Worm (Caenorhabditis elegans) whole organism, L4 larva: ENCODE results near the gene gmeb-3.

ENCODE experiments used
- D1046.2 ChIP-seq: fragments of 200-800 bp; sonication (Bioruptor generic); IDR thresholded peaks from 2 replicates; pipeline ENCODE4 v1.3.6; 2022; ENCODE audit warnings: missing genetic modification characterization, missing compliant biosample characterization
- Y75B8A.6 ChIP-seq: fragments of 200-800 bp; sonication (Bioruptor generic); IDR thresholded peaks from 2 replicates; pipeline ENCODE4 v1.3.6; 2022; ENCODE audit warnings: missing genetic modification reagents, missing genetic modification characterization, missing compliant biosample characterization
- aly-2 ChIP-seq: sonication (generic microtip); optimal IDR thresholded peaks from 2 replicates; lab custom pipeline; 2018; ENCODE audit warnings: missing biosample characterization, missing genetic modification characterization
- ama-1 ChIP-seq: fragments of 150-350 bp; optimal IDR thresholded peaks from 2 replicates; lab custom pipeline; 2014; ENCODE audit warnings: inconsistent platforms, mixed read lengths
- arid-1 ChIP-seq: fragments of 200-800 bp; sonication (Bioruptor generic); conservative IDR thresholded peaks from 2 replicates; pipeline ENCODE4 v1.3.6; 2022; ENCODE audit warnings: missing genetic modification reagents, missing genetic modification characterization, missing compliant biosample characterization
- ceh-28 ChIP-seq: fragments of 150-350 bp; optimal IDR thresholded peaks from 2 replicates; lab custom pipeline; 2014; ENCODE audit warnings: missing biosample characterization, missing genetic modification reagents, missing genetic modification characterization
- ceh-32 ChIP-seq: sonication (generic microtip); optimal IDR thresholded peaks from 2 replicates; lab custom pipeline; 2016; ENCODE audit warnings: mild to moderate bottlenecking, missing genetic modification characterization, missing compliant biosample characterization; ENCODE audit not compliant: poor library complexity
- daf-12 ChIP-seq: fragments of 150-350 bp; optimal IDR thresholded peaks from 2 replicates; lab custom pipeline; 2014; ENCODE audit warnings: missing biosample characterization, missing genetic modification reagents, missing genetic modification characterization
- dmd-8 ChIP-seq: fragments of 200-800 bp; sonication (Bioruptor generic); IDR thresholded peaks from 2 replicates; pipeline ENCODE4 v1.3.6; 2022; ENCODE audit warnings: missing genetic modification characterization, missing compliant biosample characterization
- dve-1 ChIP-seq: sonication (generic microtip); optimal IDR thresholded peaks from 2 replicates; lab custom pipeline; 2017; ENCODE audit warnings: antibody characterized with exemption, mild to moderate bottlenecking, missing genetic modification characterization, missing compliant biosample characterization; ENCODE audit not compliant: insufficient read depth
- hlh-11 ChIP-seq: fragments of 200-800 bp; sonication (Bioruptor generic); optimal IDR thresholded peaks from 2 replicates; lab custom pipeline; 2018; ENCODE audit warnings: mild to moderate bottlenecking, missing genetic modification characterization, missing compliant biosample characterization
- hmg-1.1 ChIP-seq: fragments of 200-800 bp; sonication (Bioruptor generic); IDR thresholded peaks from 2 replicates; pipeline ENCODE4 v1.3.6; 2022; ENCODE audit warnings: missing genetic modification reagents, missing genetic modification characterization, missing compliant biosample characterization
- lim-7 ChIP-seq: fragments of 200-800 bp; sonication (Bioruptor generic); IDR thresholded peaks from 2 replicates; pipeline ENCODE4 v1.3.6; 2022; ENCODE audit warnings: missing genetic modification characterization, missing compliant biosample characterization
- lin-15B ChIP-seq: fragments of 150-350 bp; sonication (generic microtip); optimal IDR thresholded peaks from 3 replicates; lab custom pipeline; 2014; ENCODE audit warnings: missing biosample characterization, missing genetic modification characterization
- madf-5 ChIP-seq, 2 experiments: fragments of 200-800 bp; sonication (Bioruptor generic); IDR thresholded peaks; 2 replicates each; pipeline ENCODE4 v1.3.6; 2022; ENCODE audit warnings: missing compliant biosample characterization in 2 of 2, missing genetic modification characterization in 2 of 2
- mep-1 ChIP-seq: fragments of 150-350 bp; sonication (generic microtip); optimal IDR thresholded peaks from 3 replicates; lab custom pipeline; 2014; ENCODE audit warnings: missing biosample characterization, missing genetic modification characterization
- nhr-111 ChIP-seq: fragments of 200-800 bp; sonication (Bioruptor generic); optimal IDR thresholded peaks from 2 replicates; lab custom pipeline; 2018; ENCODE audit warnings: mild to moderate bottlenecking, missing genetic modification characterization, missing compliant biosample characterization
- nhr-41 ChIP-seq: fragments of 200-800 bp; sonication (Bioruptor generic); IDR thresholded peaks from 2 replicates; pipeline ENCODE4 v1.3.6; 2022; ENCODE audit warnings: missing genetic modification reagents, missing genetic modification characterization, missing compliant biosample characterization
- nhr-6 ChIP-seq: fragments of 150-350 bp; optimal IDR thresholded peaks from 2 replicates; lab custom pipeline; 2014; ENCODE audit warnings: missing biosample characterization, missing genetic modification characterization
- nhr-76 ChIP-seq: fragments of 150-350 bp; optimal IDR thresholded peaks from 2 replicates; lab custom pipeline; 2014; ENCODE audit warnings: missing biosample characterization, missing genetic modification characterization
- pha-4 ChIP-seq, 2 experiments: fragments of 150-350 bp in 1 of 2; fragments of 200-800 bp in 1 of 2; sonication (Bioruptor generic) in 1 of 2; IDR thresholded peaks in 1 of 2; optimal IDR thresholded peaks in 1 of 2; 2 replicates each; pipeline versions ENCODE4 v1.3.6 to Lab custom; 2014 to 2022; ENCODE audit warnings: missing genetic modification characterization in 2 of 2, missing genetic modification reagents in 2 of 2, missing biosample characterization in 1 of 2, missing compliant biosample characterization in 1 of 2
- rbr-2 ChIP-seq: sonication (generic microtip); optimal IDR thresholded peaks from 2 replicates; lab custom pipeline; 2016; ENCODE audit warnings: missing genotype, missing genetic modification characterization, missing compliant biosample characterization
- set-16 ChIP-seq: fragments of 200-800 bp; sonication (Bioruptor generic); IDR thresholded peaks from 2 replicates; pipeline ENCODE4 v1.3.6; 2022; ENCODE audit warnings: missing genetic modification reagents, missing genetic modification characterization, missing compliant biosample characterization
- tag-97 ChIP-seq: fragments of 200-800 bp; sonication (Bioruptor generic); IDR thresholded peaks from 2 replicates; pipeline ENCODE4 v1.3.6; 2022; ENCODE audit warnings: missing genetic modification characterization, missing compliant biosample characterization
- unc-130 ChIP-seq: sonication (generic microtip); optimal IDR thresholded peaks from 2 replicates; lab custom pipeline; 2016; ENCODE audit warnings: missing genetic modification reagents, missing genetic modification characterization, missing compliant biosample characterization
- unc-39 ChIP-seq: sonication (generic microtip); optimal IDR thresholded peaks from 2 replicates; lab custom pipeline; 2017; ENCODE audit warnings: missing biosample characterization, missing genetic modification characterization
- zfp-3 ChIP-seq: fragments of 200-800 bp; sonication (Bioruptor generic); conservative IDR thresholded peaks from 2 replicates; pipeline ENCODE4 v1.3.6; 2022; ENCODE audit warnings: missing genetic modification reagents, missing genetic modification characterization, missing compliant biosample characterization
- zip-11 ChIP-seq: fragments of 200-800 bp; sonication (Bioruptor generic); IDR thresholded peaks from 2 replicates; pipeline ENCODE4 v1.3.6; 2022; ENCODE audit warnings: missing genetic modification characterization, missing compliant biosample characterization
- zip-2 ChIP-seq: fragments of 150-350 bp; optimal IDR thresholded peaks from 2 replicates; lab custom pipeline; 2014; ENCODE audit warnings: missing biosample characterization, missing genetic modification characterization

The gmeb-3 gene

DNA sequence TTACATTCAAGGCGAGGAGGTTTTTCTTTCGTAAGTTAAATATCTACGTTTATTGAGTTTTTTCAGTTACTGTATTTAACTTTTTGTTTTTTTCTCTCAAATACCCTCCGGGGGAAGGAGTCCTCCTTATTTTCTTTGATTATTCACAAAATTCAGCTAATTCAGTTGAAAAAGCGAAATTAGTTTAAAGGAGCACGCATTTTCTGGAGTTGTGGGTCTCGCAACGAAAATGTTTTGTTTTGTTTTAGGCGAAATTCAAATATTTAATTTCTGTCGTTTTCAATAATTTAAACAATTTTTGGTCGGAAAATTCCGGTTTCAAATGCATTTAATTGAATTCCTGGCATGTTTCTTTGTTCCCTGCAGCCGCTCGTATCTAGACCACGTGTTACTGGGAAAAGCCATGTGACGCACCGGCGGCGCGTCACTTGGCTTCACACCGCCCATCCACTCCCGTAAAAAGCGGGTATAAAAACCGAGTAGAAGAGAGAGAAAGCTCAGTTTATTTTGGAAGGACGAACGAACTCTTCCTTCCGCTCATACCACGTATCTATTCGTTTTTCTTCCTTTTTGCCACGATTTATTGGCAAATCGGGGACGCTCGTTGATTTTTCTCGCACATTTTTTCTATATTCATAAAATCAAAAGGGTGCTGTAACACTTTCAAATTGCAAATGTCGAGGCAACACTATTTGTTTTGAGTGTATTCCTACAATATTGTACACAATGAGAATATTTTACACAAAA, 32.6 kb upstream of the gmeb-3 start (continued):
- TF ChIP-seq nhr-41 (no peak), ceh-32 (tag; lab: Kevin White, UChicago) (no peak), nhr-111 (GFP tag; lab: Kevin White, UChicago) (no peak), ceh-28 (no peak)

DNA sequence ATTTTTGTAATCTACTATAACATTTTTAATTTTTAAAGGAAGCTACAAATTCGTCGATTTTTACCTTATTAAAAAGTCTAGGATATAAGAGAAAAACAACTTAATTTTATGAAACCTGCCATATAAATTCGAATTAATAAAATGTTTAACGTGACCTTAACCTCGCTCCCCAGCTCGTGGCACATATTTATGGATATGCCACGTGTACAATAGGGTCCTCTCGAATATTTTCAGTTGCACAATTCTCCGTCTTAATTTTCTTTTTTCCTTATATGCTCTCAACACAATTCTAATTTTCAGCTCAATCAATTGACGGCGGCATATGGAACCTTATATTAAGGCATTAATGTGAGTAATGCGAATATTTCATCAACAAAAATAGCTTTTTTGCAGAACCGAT, 32.0 kb upstream of the gmeb-3 start, which contains the start of gene F34D10.4:
F34D10.4 (plus strand) TSS at position 301 of the 400 bp plus-strand sequence.
- TF ChIP-seq ceh-32 (tag; lab: Kevin White, UChicago), result no peak
- TF ChIP-seq, all 104 proteins: peak for 0

DNA sequence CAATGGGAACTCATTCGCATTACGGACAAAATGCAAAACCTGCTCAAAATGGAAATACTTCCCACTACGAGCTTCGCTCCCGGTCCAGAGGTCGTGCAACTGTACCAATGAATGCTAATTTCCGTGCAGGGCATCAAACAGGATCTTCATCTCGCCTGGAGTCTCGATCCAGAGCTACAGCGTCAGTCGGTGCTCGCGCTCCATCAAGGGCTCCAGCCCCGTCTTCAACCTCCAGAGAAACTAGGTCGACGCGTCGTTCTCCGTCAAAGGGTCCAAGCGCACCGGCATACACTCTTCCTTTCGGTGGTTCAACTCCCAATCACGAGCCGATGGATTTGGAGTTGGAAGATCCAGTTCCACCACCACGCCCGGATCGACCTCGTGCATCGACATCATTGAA, 30.6 kb upstream of the gmeb-3 start:
- TF ChIP-seq hlh-11 (tag; lab: Kevin White, UChicago) (no peak), tag-97 (no peak), lim-7 (GFP tag; lab: Robert Waterston, UW) (peak; percentile 33; the same call in 1 of the 2 replicates), zfp-3 (no peak), aly-2 (no peak), nhr-6 (tag; lab: Kevin White, UChicago) (no peak), zip-2 (tag; lab: Kevin White, UChicago) (no peak), lin-15B (tag; lab: Kevin White, UChicago) (no peak), set-16 (GFP tag; lab: Robert Waterston, UW) (peak; percentile 65)
- TF ChIP-seq, all 104 proteins: peak for 2

DNA sequence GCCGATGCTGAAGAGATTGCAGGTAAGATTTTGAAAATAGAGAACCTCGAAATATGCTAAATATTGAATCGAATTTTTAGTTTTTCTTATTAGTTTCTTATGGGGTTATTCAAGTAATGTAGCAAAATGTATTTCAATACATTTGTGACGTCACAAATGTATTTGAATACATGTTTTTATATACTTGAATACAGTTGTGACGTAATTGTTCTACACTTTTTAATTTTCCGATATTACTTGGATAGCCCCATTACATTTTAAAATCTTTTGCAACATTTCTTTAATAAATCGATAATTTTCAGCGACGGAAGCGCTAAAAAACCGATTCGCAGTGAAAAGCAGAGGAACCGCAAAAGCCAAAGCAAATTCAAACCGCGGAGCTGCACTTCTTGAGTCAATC, 30.0 kb upstream of the gmeb-3 start:
- TF ChIP-seq dmd-8, result no peak
- no peak for TF ChIP-seq pha-4 (GFP tag; IDR thresholded peaks at IDR 0.05; lab: Robert Waterston, UW)
- no peak for TF ChIP-seq pha-4 (tag; optimal IDR thresholded peaks at IDR 0.05; lab: Kevin White, UChicago)
- TF ChIP-seq nhr-6 (tag; lab: Kevin White, UChicago), result no peak
- no peak for TF ChIP-seq rbr-2 (tag; lab: Kevin White, UChicago)
- no peak for TF ChIP-seq madf-5 (GFP tag; IDR thresholded peaks at IDR 0.05; lab: Robert Waterston, UW)
- TF ChIP-seq dve-1 (tag; lab: Kevin White, UChicago), result no peak
- no peak for TF ChIP-seq unc-130
- TF ChIP-seq daf-12, result no peak
- no peak for TF ChIP-seq ama-1 (lab: Kevin White, UChicago)
- no peak for TF ChIP-seq zfp-3
- TF ChIP-seq unc-39, result no peak
- TF ChIP-seq, all 104 proteins: peak for 0

DNA sequence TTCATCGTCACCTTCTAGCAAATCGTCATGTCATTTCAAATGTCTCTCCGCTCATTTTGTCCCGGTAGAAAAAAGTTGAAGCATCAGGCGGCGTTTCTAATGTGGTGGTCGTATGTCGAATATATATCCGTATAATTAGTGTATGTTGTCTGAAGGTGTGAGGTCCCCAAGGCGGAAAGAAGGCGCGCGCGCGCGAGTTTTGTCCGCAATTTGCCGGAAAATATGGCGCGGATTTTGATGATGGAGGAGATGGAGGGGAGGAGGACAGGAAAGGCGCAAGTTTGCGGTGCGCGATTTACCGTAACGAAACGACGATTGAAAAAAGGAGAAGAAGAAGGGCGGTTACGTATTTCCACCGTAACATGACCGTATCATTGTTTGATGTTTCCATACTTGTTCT, 26.2 kb upstream of the gmeb-3 start:
- TF ChIP-seq arid-1 (GFP tag; lab: Robert Waterston, UW) (no peak), Y75B8A.6 (GFP tag; lab: Robert Waterston, UW) (no peak), hmg-1.1 (GFP tag; lab: Robert Waterston, UW) (no peak), D1046.2 (GFP tag; lab: Robert Waterston, UW) (no peak), rbr-2 (tag; lab: Kevin White, UChicago) (no peak), set-16 (GFP tag; lab: Robert Waterston, UW) (peak; percentile 37), zip-11 (GFP tag; lab: Robert Waterston, UW) (no peak), zfp-3 (no peak)

DNA sequence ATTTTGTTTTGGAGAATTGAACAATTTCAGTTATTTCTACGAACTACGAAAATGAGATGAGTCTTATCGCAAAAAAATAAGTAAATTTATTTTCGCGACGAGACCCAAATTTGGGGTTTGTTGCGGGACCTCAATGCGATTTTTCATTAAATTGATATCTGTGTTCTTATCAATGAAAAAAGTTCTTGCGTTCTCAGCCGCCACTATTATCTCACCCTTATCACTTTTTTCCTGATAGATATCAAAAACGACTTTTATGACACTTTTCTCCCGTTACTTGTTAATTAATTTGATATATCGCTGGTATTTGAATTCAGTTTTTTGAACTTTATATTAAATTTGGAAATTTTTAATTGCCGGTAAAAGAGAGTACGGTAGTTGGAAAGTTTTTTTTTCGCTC, 24.9 kb upstream of the gmeb-3 start:
- no peak for TF ChIP-seq tag-97
- TF ChIP-seq nhr-76 (tag; lab: Kevin White, UChicago), result no peak
- no peak for TF ChIP-seq mep-1 (tag; lab: Kevin White, UChicago)
